Fruit fly (Drosophila melanogaster) whole organism, pupa: Measurements from ENCODE around the gene CG6481.

Experiments used
- CG10348 ChIP-seq: fragments of 200-800 bp; sonication (Bioruptor generic); IDR thresholded peaks from 2 replicates; pipeline ENCODE4 v1.3.6; 2022; ENCODE audit warnings: missing biosample characterization, missing genetic modification characterization
- CG12605 ChIP-seq: fragments of 200-800 bp; sonication (Bioruptor generic); IDR thresholded peaks from 2 replicates; pipeline ENCODE4 v1.3.6; 2022; ENCODE audit warnings: missing biosample characterization, missing genetic modification characterization
- CG13204 ChIP-seq: fragments of 200-800 bp; sonication (Bioruptor generic); optimal IDR thresholded peaks from 2 replicates; lab custom pipeline; 2018; ENCODE audit warnings: missing biosample characterization, mild to moderate bottlenecking, missing genetic modification characterization, moderate library complexity
- CG14655 ChIP-seq: fragments of 200-800 bp; sonication (Bioruptor generic); optimal IDR thresholded peaks from 3 replicates; lab custom pipeline; 2017; ENCODE audit warnings: mild to moderate bottlenecking, missing biosample characterization, missing genetic modification reagents, missing genetic modification characterization
- CG15710 ChIP-seq: fragments of 200-800 bp; sonication (Bioruptor generic); optimal IDR thresholded peaks from 2 replicates; lab custom pipeline; 2018; ENCODE audit warnings: missing biosample characterization, mild to moderate bottlenecking, missing genetic modification characterization, moderate library complexity
- CG17806 ChIP-seq: fragments of 200-800 bp; sonication (Bioruptor generic); optimal IDR thresholded peaks from 2 replicates; lab custom pipeline; 2018; ENCODE audit warnings: missing biosample characterization, mild to moderate bottlenecking, missing genetic modification characterization, moderate library complexity
- CG32121 ChIP-seq: fragments of 200-800 bp; sonication (Bioruptor generic); IDR thresholded peaks from 2 replicates; pipeline ENCODE4 v1.3.6; 2022; ENCODE audit warnings: missing biosample characterization, missing genetic modification characterization
- CG34367 ChIP-seq: fragments of 200-800 bp; sonication (Bioruptor generic); optimal IDR thresholded peaks from 2 replicates; lab custom pipeline; 2018; ENCODE audit warnings: missing biosample characterization, mild to moderate bottlenecking, missing genetic modification characterization
- CG4496 ChIP-seq: fragments of 200-800 bp; sonication (Bioruptor generic); IDR thresholded peaks from 3 replicates; pipeline ENCODE4 v1.3.6; 2022; ENCODE audit warnings: missing biosample characterization, missing genetic modification characterization
- CG8159 ChIP-seq: fragments of 200-800 bp; sonication (Bioruptor generic); optimal IDR thresholded peaks from 3 replicates; lab custom pipeline; 2018; ENCODE audit warnings: missing biosample characterization, mild to moderate bottlenecking, missing genetic modification characterization, moderate library complexity
- CG8301 ChIP-seq: fragments of 200-800 bp; sonication (Bioruptor generic); optimal IDR thresholded peaks from 2 replicates; lab custom pipeline; 2018; ENCODE audit warnings: missing biosample characterization, mild to moderate bottlenecking, missing genetic modification characterization
- CG9948 ChIP-seq: fragments of 200-800 bp; sonication (Bioruptor generic); optimal IDR thresholded peaks from 2 replicates; lab custom pipeline; 2018; ENCODE audit warnings: missing biosample characterization, mild to moderate bottlenecking, missing genetic modification characterization, moderate library complexity
- D1 ChIP-seq: fragments of 200-800 bp; sonication (Bioruptor generic); optimal IDR thresholded peaks from 2 replicates; lab custom pipeline; 2018; ENCODE audit warnings: missing biosample characterization, mild to moderate bottlenecking, missing genetic modification characterization, moderate library complexity
- EcR ChIP-seq: fragments of 200-800 bp; sonication (Bioruptor generic); optimal IDR thresholded peaks from 3 replicates; lab custom pipeline; 2019; ENCODE audit warnings: missing biosample characterization, missing genetic modification characterization, mild to moderate bottlenecking, moderate library complexity, missing genetic modification reagents
- Ets98B ChIP-seq: fragments of 200-800 bp; sonication (Bioruptor generic); IDR thresholded peaks from 2 replicates; pipeline ENCODE4 v1.3.6; 2022; ENCODE audit warnings: missing biosample characterization, missing genetic modification characterization
- Pif1A ChIP-seq: fragments of 200-800 bp; sonication (Bioruptor generic); optimal IDR thresholded peaks from 3 replicates; lab custom pipeline; 2016; ENCODE audit warnings: missing biosample characterization, missing genetic modification characterization
- Pif1B ChIP-seq: fragments of 200-800 bp; sonication (Bioruptor generic); optimal IDR thresholded peaks from 3 replicates; lab custom pipeline; 2016; ENCODE audit warnings: missing biosample characterization, missing genetic modification characterization
- Snoo ChIP-seq: fragments of 200-800 bp; sonication (Bioruptor generic); optimal IDR thresholded peaks from 3 replicates; lab custom pipeline; 2017; ENCODE audit warnings: missing biosample characterization, mild to moderate bottlenecking, missing genetic modification characterization, inconsistent platforms
- fd96Ca ChIP-seq: fragments of 200-800 bp; sonication (Bioruptor generic); IDR thresholded peaks from 3 replicates; pipeline ENCODE4 v1.3.6; 2022; ENCODE audit warnings: missing biosample characterization, missing genetic modification characterization
- gl ChIP-seq: fragments of 200-800 bp; sonication (Bioruptor generic); optimal IDR thresholded peaks from 2 replicates; lab custom pipeline; 2018; ENCODE audit warnings: missing biosample characterization, mild to moderate bottlenecking, missing genetic modification characterization
- rn ChIP-seq: fragments of 200-800 bp; sonication (Bioruptor generic); IDR thresholded peaks from 2 replicates; pipeline ENCODE4 v1.3.6; 2022; ENCODE audit warnings: missing biosample characterization, missing genetic modification characterization

CG6481 gene

dm6 chrX:18506639-18507528 is 15.4 kb downstream of the CG6481 start:
- TF ChIP-seq EcR (peak; percentile 3), CG4496 (peak; percentile 92), D1 (peak; percentile 17), rn (GFP tag; lab: Robert Waterston, UW) (peak; percentile 70; the same call in 1 of the 2 replicates), CG10348 (GFP tag; lab: Robert Waterston, UW) (no peak), Ets98B (GFP tag; lab: Robert Waterston, UW) (peak; percentile 86), Snoo (peak; percentile 49), CG9948 (tag; lab: Kevin White, UChicago) (peak; percentile 57), CG8301 (tag; lab: Kevin White, UChicago) (peak; percentile 69), CG12605 (peak; percentile 85), CG34367 (tag; lab: Kevin White, UChicago) (peak; percentile 67), CG13204 (GFP tag; lab: Kevin White, UChicago) (no peak), fd96Ca (peak; percentile 83), CG17806 (tag; lab: Kevin White, UChicago) (peak; percentile 65), CG32121 (peak; percentile 82), Pif1B (GFP tag; lab: Kevin White, UChicago) (peak; percentile 71), CG14655 (no peak), Pif1A (GFP tag; lab: Kevin White, UChicago) (peak; percentile 77), CG8159 (tag; lab: Kevin White, UChicago) (peak; percentile 57), CG15710 (peak; percentile 38), gl (tag; lab: Kevin White, UChicago) (peak; percentile 30)
- TF ChIP-seq, all 21 proteins: peak for 18

- peak; percentile 59; the same call in 1 of the 3 replicates for TF ChIP-seq CG4496
- no peak for TF ChIP-seq CG34367 (tag; lab: Kevin White, UChicago)
- no peak for TF ChIP-seq CG15710
- TF ChIP-seq CG8301 (tag; lab: Kevin White, UChicago) = no peak
- TF ChIP-seq CG10348 (GFP tag; lab: Robert Waterston, UW) = no peak
- no peak for TF ChIP-seq CG9948 (tag; lab: Kevin White, UChicago)
- TF ChIP-seq CG13204 (GFP tag; lab: Kevin White, UChicago) = no peak
- TF ChIP-seq fd96Ca = no peak; the same call in 2 of the 3 replicates
- 0 out of 2 replicates have a peak, but pooled peaks have one; percentile 10 for TF ChIP-seq CG12605
- TF ChIP-seq Pif1A (GFP tag; lab: Kevin White, UChicago) = no peak
- TF ChIP-seq Ets98B (GFP tag; lab: Robert Waterston, UW) = peak; percentile 42; the same call in 1 of the 2 replicates
- TF ChIP-seq gl (tag; lab: Kevin White, UChicago) = no peak
- no peak for TF ChIP-seq CG8159 (tag; lab: Kevin White, UChicago)
- no peak for TF ChIP-seq CG17806 (tag; lab: Kevin White, UChicago)
- no peak for TF ChIP-seq D1
- TF ChIP-seq Snoo = no peak
- no peak for TF ChIP-seq CG14655
- TF ChIP-seq Pif1B (GFP tag; lab: Kevin White, UChicago) = no peak
- TF ChIP-seq CG32121 = no peak
- no peak for TF ChIP-seq rn (GFP tag; lab: Robert Waterston, UW)
- TF ChIP-seq EcR = peak; percentile 3
Observed at dm6 chrX:18504948-18505597, 17.2 kb downstream of the CG6481 start, which contains the start of gene Wnt5. Wnt5 (minus strand) TSS chrX:18505405.

- TF ChIP-seq Pif1A (GFP tag; lab: Kevin White, UChicago) = no peak
- TF ChIP-seq Pif1B (GFP tag; lab: Kevin White, UChicago) = no peak
- no peak for TF ChIP-seq CG9948 (tag; lab: Kevin White, UChicago)
- no peak for TF ChIP-seq CG12605
- TF ChIP-seq fd96Ca = no peak
- TF ChIP-seq CG14655 = no peak
- no peak for TF ChIP-seq Ets98B (GFP tag; lab: Robert Waterston, UW)
- no peak for TF ChIP-seq CG8301 (tag; lab: Kevin White, UChicago)
- TF ChIP-seq CG32121 = no peak
- no peak for TF ChIP-seq CG15710
- no peak for TF ChIP-seq Snoo
- no peak for TF ChIP-seq CG10348 (GFP tag; lab: Robert Waterston, UW)
- TF ChIP-seq CG8159 (tag; lab: Kevin White, UChicago) = no peak
- no peak for TF ChIP-seq rn (GFP tag; lab: Robert Waterston, UW)
- no peak for TF ChIP-seq gl (tag; lab: Kevin White, UChicago)
Observed at dm6 chrX:18499679-18500187, 22.5 kb downstream of the CG6481 start, which contains the start of the genes Pgant7 and Xrcc2. Pgant7 (minus strand) TSS chrX:18499986. Xrcc2 (plus strand) TSS chrX:18500127.

- TF ChIP-seq D1 (no peak), CG9948 (tag; lab: Kevin White, UChicago) (no peak), gl (tag; lab: Kevin White, UChicago) (no peak)
Observed at dm6 chrX:18494165-18494740, 28.0 kb downstream of the CG6481 start, which contains the start of gene CG15043. CG15043 (minus strand) TSS chrX:18494168.

- no peak for TF ChIP-seq Pif1A (GFP tag; lab: Kevin White, UChicago)
- no peak for TF ChIP-seq CG12605
- no peak for TF ChIP-seq Ets98B (GFP tag; lab: Robert Waterston, UW)
- no peak for TF ChIP-seq CG32121
- TF ChIP-seq CG13204 (GFP tag; lab: Kevin White, UChicago) = no peak
- TF ChIP-seq D1 = no peak
- no peak for TF ChIP-seq CG34367 (tag; lab: Kevin White, UChicago)
Observed at dm6 chrX:18491941-18492340, 30.3 kb downstream of the CG6481 start, which contains the start of gene CG15044. CG15044 (minus strand) TSS chrX:18492006.
